Worm (Caenorhabditis elegans): Measurements from ENCODE around the gene M110.10.

Gene M110.10

DNA sequence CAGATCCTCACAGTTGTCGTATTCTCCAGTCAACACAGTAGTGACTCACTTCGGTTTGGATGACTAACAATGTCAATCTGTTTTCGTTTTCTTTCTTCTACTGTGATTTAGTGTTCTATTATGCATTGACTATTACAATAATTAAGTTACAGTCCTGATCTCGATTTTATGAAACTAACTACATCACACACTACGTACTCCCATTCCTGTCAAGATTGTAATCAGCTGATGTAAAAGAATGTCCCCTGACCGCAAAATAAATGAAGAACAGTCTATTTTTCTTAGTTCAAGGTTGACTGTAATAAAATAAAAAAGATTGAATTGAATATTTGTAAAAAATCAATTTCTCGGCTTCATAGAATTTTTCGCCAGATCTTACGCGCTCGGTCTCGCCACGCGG is 11.1 kb upstream of the M110.10 start:
- TF ChIP-seq cebp-1 (GFP tag; IDR thresholded peaks at IDR 0.05) = no peak
- TF ChIP-seq cebp-1 (tag; optimal IDR thresholded peaks at IDR 0.05) = peak; percentile 54
- TF ChIP-seq lin-40 (tag; optimal IDR thresholded peaks at IDR 0.05) = no peak

DNA sequence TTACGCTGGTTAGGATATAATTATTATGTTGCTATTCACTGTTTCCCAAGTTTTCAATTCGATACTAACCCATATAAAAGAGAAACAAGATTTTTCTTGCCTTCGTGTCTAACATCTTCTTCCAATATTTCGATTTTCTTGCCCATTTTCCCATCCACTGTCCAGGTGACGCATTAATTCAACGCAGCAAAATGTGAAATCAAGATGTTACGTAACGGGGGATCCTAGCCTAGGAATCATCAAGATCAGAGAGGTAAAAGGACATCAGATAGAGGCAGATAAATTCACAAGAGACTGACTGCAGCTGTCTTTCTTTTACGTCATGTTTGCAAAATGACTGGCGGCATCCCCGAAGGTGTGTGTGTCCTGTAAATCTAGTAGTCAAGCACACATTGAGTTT is 10.4 kb upstream of the M110.10 start:
- TF ChIP-seq hmg-1.2 (GFP tag; IDR thresholded peaks at IDR 0.05) (0 out of 2 replicates have a peak, but pooled peaks have one; percentile 8), atf-7 (tag; optimal IDR thresholded peaks at IDR 0.05) (no peak)

DNA sequence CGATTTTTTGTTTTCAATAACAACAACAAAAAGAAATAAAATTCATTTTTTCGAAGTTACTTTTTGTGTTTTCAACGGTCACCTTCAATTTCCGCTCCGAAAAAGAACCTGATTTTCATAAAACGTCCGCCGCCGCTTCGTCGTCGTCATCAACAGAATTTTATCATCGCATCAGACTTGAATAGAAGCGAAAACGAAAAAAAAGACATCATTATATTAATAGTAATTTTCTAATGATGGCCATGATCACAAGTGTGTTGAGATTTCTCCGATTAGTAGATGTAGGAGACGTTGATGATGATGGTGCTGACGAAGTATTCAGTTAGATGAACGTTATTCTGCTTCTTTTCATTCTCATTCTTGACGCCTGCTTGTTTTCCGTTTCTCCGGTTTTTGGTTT is 9.7 kb upstream of the M110.10 start:
- no peak for TF ChIP-seq bed-1 (GFP tag; IDR thresholded peaks at IDR 0.05)
- no peak for TF ChIP-seq lsl-1 (GFP tag; optimal IDR thresholded peaks at IDR 0.05)
- TF ChIP-seq tbx-9 (tag; optimal IDR thresholded peaks at IDR 0.05; ENCODE audit: borderline replicate concordance) = no peak
- TF ChIP-seq ceh-100 (GFP tag; IDR thresholded peaks at IDR 0.05) = no peak
- TF ChIP-seq rpc-1 (optimal IDR thresholded peaks at IDR 0.05) = no peak
- TF ChIP-seq rpc-1 (tag; optimal IDR thresholded peaks at IDR 0.05) = no peak
- TF ChIP-seq snpc-1.3 (tag; optimal IDR thresholded peaks at IDR 0.05; ENCODE audit: insufficient read depth) = no peak
- TF ChIP-seq snpc-1.1 (tag; optimal IDR thresholded peaks at IDR 0.05; ENCODE audit: insufficient read depth) = no peak
- no peak for TF ChIP-seq ama-1 (optimal IDR thresholded peaks at IDR 0.05)
- no peak for TF ChIP-seq ama-1 (GFP tag; optimal IDR thresholded peaks at IDR 0.05)
- no peak for TF ChIP-seq dox-1 (GFP tag; IDR thresholded peaks at IDR 0.05)
- no peak for TF ChIP-seq nhr-90 (tag; optimal IDR thresholded peaks at IDR 0.05)
- no peak for TF ChIP-seq lir-1 (GFP tag; conservative IDR thresholded peaks at IDR 0.05)

DNA sequence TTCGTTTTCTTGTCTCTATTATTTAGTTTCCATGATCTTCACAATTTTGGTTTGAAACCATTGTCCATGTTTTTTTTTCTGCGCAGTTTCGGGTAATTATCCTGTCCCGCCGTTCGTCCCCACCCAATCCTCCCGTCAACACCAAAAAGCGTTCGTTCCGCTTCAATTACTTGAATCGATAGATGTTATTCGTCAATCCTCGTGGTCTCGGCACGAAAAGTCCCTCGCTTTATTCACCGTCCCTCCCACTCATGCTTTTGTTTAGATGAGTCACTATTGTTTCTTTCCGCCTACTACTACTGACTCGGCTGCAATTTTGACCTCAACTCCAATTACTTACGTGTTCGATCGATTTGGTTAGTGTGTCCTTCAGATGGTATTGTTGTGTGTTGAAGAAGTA is 9.2 kb upstream of the M110.10 start:
- TF ChIP-seq F33H1.4 (GFP tag; IDR thresholded peaks at IDR 0.05) = no peak
- TF ChIP-seq aptf-3 (GFP tag; IDR thresholded peaks at IDR 0.05) = peak; percentile 33; the same call in 1 of the 2 replicates
- no peak for TF ChIP-seq C06A6.2 (GFP tag; conservative IDR thresholded peaks at IDR 0.05)

DNA sequence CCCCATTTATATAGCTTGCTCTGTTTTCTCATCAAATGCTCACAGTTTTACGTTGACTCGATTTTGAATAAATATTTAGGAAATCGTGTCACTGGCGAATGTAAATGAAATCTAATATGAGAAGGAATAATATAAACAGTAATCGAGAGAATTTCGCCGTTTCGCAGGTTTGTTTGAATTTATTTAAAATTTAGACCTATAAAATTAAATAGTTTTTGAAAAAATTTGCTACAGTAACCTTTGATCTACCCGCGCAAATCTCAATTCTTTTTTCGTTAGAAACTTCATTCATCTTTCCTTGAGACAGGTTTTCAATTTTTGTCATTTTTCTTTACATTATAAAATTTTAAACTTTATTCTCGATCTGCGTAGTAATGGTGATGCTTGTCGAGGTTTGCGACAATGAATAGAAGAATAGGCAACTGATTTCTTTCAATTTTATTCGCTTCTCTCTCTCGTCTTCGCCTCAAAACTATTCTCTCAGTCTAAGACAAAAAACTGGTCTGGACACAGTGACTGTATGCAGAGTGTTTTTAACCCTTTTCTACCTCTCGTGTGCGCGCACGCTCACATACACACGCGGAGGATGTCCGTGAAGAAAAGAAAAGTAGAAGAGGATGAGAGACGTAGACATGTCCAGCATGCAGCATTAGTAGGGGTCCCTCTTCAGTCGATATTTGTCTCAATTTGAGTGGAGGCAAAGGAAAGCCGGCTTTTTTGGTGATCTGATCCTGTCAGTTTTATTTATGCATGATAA is 8.2 kb upstream of the M110.10 start, which contains the start of gene dab-1:
TSS of gene dab-1 (plus strand) at position 78 of the 757 bp plus-strand sequence.
- TF ChIP-seq ZK185.1 (tag; optimal IDR thresholded peaks at IDR 0.05; ENCODE audit: poor library complexity, severe bottlenecking) (no peak), hmg-1.2 (GFP tag; IDR thresholded peaks at IDR 0.05) (peak; percentile 7; the same call in 1 of the 2 replicates), ztf-25 (GFP tag; IDR thresholded peaks at IDR 0.05) (no peak), ceh-27 (GFP tag; optimal IDR thresholded peaks at IDR 0.05) (peak; percentile 2), let-607 (tag; optimal IDR thresholded peaks at IDR 0.05) (no peak), madf-3 (GFP tag; IDR thresholded peaks at IDR 0.05) (no peak), ama-1 (optimal IDR thresholded peaks at IDR 0.05) (no peak), ama-1 (GFP tag; optimal IDR thresholded peaks at IDR 0.05) (no peak), efl-1 (GFP tag; optimal IDR thresholded peaks at IDR 0.05) (peak; percentile 88), T07F8.4 (tag; optimal IDR thresholded peaks at IDR 0.05) (no peak), F33H1.4 (GFP tag; IDR thresholded peaks at IDR 0.05) (peak; percentile 55), unc-130 (GFP tag; optimal IDR thresholded peaks at IDR 0.05) (no peak), Y67H2A.10 (GFP tag; conservative IDR thresholded peaks at IDR 0.05) (no peak), lsl-1 (GFP tag; optimal IDR thresholded peaks at IDR 0.05) (peak; percentile 72), F10E7.11 (tag; optimal IDR thresholded peaks at IDR 0.05) (no peak), snpc-4 (GFP tag; optimal IDR thresholded peaks at IDR 0.05) (no peak), snpc-4 (tag; optimal IDR thresholded peaks at IDR 0.05) (no peak), snpc-3.4 (tag; optimal IDR thresholded peaks at IDR 0.05) (no peak), madf-10 (tag; optimal IDR thresholded peaks at IDR 0.05) (no peak), Y95B8A.8 (GFP tag; IDR thresholded peaks at IDR 0.05) (0 out of 2 replicates have a peak, but pooled peaks have one; percentile 4), madf-6 (GFP tag; IDR thresholded peaks at IDR 0.05) (peak; percentile 94), dpl-1 (GFP tag; optimal IDR thresholded peaks at IDR 0.05) (peak; percentile 54), F57C9.4 (tag; optimal IDR thresholded peaks at IDR 0.05) (no peak), nhr-27 (tag; optimal IDR thresholded peaks at IDR 0.05) (no peak), chd-7 (tag; optimal IDR thresholded peaks at IDR 0.05) (no peak), snpc-1.3 (tag; optimal IDR thresholded peaks at IDR 0.05; ENCODE audit: insufficient read depth) (no peak)

Measured in whole organism, young adult.